Fruit fly (Drosophila melanogaster) whole organism, embryonic: Measurements from ENCODE around the gene Pif1A.
A peak's percentile ranks its signal among the peaks of the same experiment; 100 is the strongest.

Experiments used
- CG10267 ChIP-seq: fragments of 200-800 bp; sonication (Bioruptor generic); optimal IDR thresholded peaks from 2 replicates; lab custom pipeline; 2018; ENCODE audit warnings: missing biosample characterization, mild to moderate bottlenecking, missing genetic modification characterization, moderate library complexity
- CG10543 ChIP-seq: fragments of 200-800 bp; sonication (Bioruptor generic); optimal IDR thresholded peaks from 3 replicates; lab custom pipeline; 2017; ENCODE audit warnings: missing biosample characterization, mild to moderate bottlenecking, missing genetic modification characterization, moderate library complexity
- CG12104 ChIP-seq: fragments of 200-800 bp; sonication (Bioruptor generic); optimal IDR thresholded peaks from 3 replicates; lab custom pipeline; 2016; ENCODE audit warnings: missing biosample characterization, missing genetic modification characterization
- CG12236 ChIP-seq: fragments of 200-800 bp; sonication (Bioruptor generic); optimal IDR thresholded peaks from 2 replicates; lab custom pipeline; 2016; ENCODE audit warnings: missing biosample characterization, missing genetic modification characterization
- CG14667 ChIP-seq: fragments of 200-800 bp; sonication (Bioruptor generic); IDR thresholded peaks from 2 replicates; pipeline ENCODE4 v1.3.6; 2022; ENCODE audit warnings: missing biosample characterization, missing genetic modification characterization
- CG16863 ChIP-seq: fragments of 200-800 bp; sonication (Bioruptor generic); optimal IDR thresholded peaks from 3 replicates; lab custom pipeline; 2016; ENCODE audit warnings: missing biosample characterization, missing genetic modification characterization
- CG17385 ChIP-seq: fragments of 200-800 bp; sonication (Bioruptor generic); optimal IDR thresholded peaks from 3 replicates; lab custom pipeline; 2018; ENCODE audit warnings: missing biosample characterization, mild to moderate bottlenecking, missing genetic modification characterization
- CG17829 ChIP-seq: fragments of 200-800 bp; optimal IDR thresholded peaks from 2 replicates; lab custom pipeline; 2019; ENCODE audit warnings: missing biosample characterization, mild to moderate bottlenecking, missing genetic modification characterization, moderate library complexity
- CG2712 ChIP-seq: fragments of 200-800 bp; optimal IDR thresholded peaks from 3 replicates; lab custom pipeline; 2019; ENCODE audit warnings: missing biosample characterization, mild to moderate bottlenecking, missing genetic modification characterization, moderate library complexity
- CG2875 ChIP-seq: fragments of 200-800 bp; sonication (Bioruptor generic); optimal IDR thresholded peaks from 2 replicates; lab custom pipeline; 2017; ENCODE audit warnings: missing biosample characterization, mild to moderate bottlenecking, missing genetic modification characterization, missing genetic modification reagents
- CG2889 ChIP-seq: fragments of 200-800 bp; sonication (Bioruptor generic); IDR thresholded peaks from 3 replicates; pipeline ENCODE4 v1.3.6; 2022; ENCODE audit warnings: missing biosample characterization, missing genetic modification characterization
- CG31365 ChIP-seq: fragments of 200-800 bp; sonication (Bioruptor generic); optimal IDR thresholded peaks from 2 replicates; lab custom pipeline; 2018; ENCODE audit warnings: missing biosample characterization, mild to moderate bottlenecking, missing genetic modification characterization
- CG34376 ChIP-seq: fragments of 200-800 bp; sonication (Bioruptor generic); optimal IDR thresholded peaks from 2 replicates; lab custom pipeline; 2018; ENCODE audit warnings: missing biosample characterization, mild to moderate bottlenecking, missing genetic modification characterization
- CG6254 ChIP-seq: fragments of 200-800 bp; sonication (Bioruptor generic); optimal IDR thresholded peaks from 3 replicates; lab custom pipeline; 2017; ENCODE audit warnings: mild to moderate bottlenecking, missing biosample characterization, missing genetic modification reagents, missing genetic modification characterization
- CG7928 ChIP-seq: fragments of 200-800 bp; sonication (Bioruptor generic); optimal IDR thresholded peaks from 2 replicates; lab custom pipeline; 2017; ENCODE audit warnings: missing biosample characterization, mild to moderate bottlenecking, missing genetic modification characterization
- CG8765 ChIP-seq: fragments of 200-800 bp; sonication (Bioruptor generic); IDR thresholded peaks from 2 replicates; pipeline ENCODE4 v1.3.6; 2022; ENCODE audit warnings: missing biosample characterization, missing genetic modification characterization
- D19A ChIP-seq: fragments of 200-800 bp; optimal IDR thresholded peaks from 3 replicates; lab custom pipeline; 2019; ENCODE audit warnings: missing biosample characterization, mild to moderate bottlenecking, missing genetic modification characterization, moderate library complexity
- Dll ChIP-seq: fragments of 200-800 bp; sonication (Bioruptor generic); IDR thresholded peaks from 4 replicates; pipeline ENCODE4 v1.3.6; 2022; ENCODE audit warnings: missing biosample characterization, missing genetic modification characterization; ENCODE audit not compliant: partially characterized antibody
- Dp ChIP-seq: fragments of 200-800 bp; sonication (Bioruptor generic); optimal IDR thresholded peaks from 2 replicates; lab custom pipeline; 2018; ENCODE audit warnings: missing biosample characterization, mild to moderate bottlenecking, missing genetic modification characterization, moderate library complexity
- E2f2 ChIP-seq: fragments of 200-800 bp; sonication (Bioruptor generic); IDR thresholded peaks from 2 replicates; pipeline ENCODE4 v1.3.6; 2022; ENCODE audit warnings: missing biosample characterization, missing genetic modification characterization
- HLH4C ChIP-seq: fragments of 200-800 bp; sonication (Bioruptor generic); IDR thresholded peaks from 3 replicates; pipeline ENCODE4 v1.3.6; 2022; ENCODE audit warnings: missing biosample characterization, missing genetic modification characterization; ENCODE audit not compliant: partially characterized antibody
- Hr51 ChIP-seq, 2 experiments: fragments of 200-800 bp; sonication (Bioruptor generic); optimal IDR thresholded peaks; 2 replicates in 1 of 2; 3 replicates in 1 of 2; lab custom pipeline; 2016 to 2018; ENCODE audit warnings: missing biosample characterization in 2 of 2, missing genetic modification characterization in 2 of 2, mild to moderate bottlenecking in 1 of 2, moderate library complexity in 1 of 2
- Med ChIP-seq: fragments of 200-800 bp; sonication (Bioruptor generic); peaks from one replicate; lab custom pipeline; 2016; ENCODE audit warnings: missing biosample characterization, missing genetic modification characterization, mild to moderate bottlenecking, inconsistent platforms, moderate library complexity
- NK7.1 ChIP-seq: fragments of 200-800 bp; sonication (Bioruptor generic); optimal IDR thresholded peaks from 3 replicates; lab custom pipeline; 2016; ENCODE audit warnings: missing biosample characterization, missing genetic modification characterization
- Nf-YC ChIP-seq: fragments of 200-800 bp; optimal IDR thresholded peaks from 3 replicates; lab custom pipeline; 2019; ENCODE audit warnings: missing biosample characterization, mild to moderate bottlenecking, missing genetic modification characterization, moderate library complexity
- cg ChIP-seq: fragments of 200-800 bp; sonication (Bioruptor generic); optimal IDR thresholded peaks from 3 replicates; lab custom pipeline; 2019; ENCODE audit warnings: missing biosample characterization, mild to moderate bottlenecking, missing genetic modification characterization, moderate library complexity
- chinmo ChIP-seq: fragments of 200-800 bp; sonication (Bioruptor generic); IDR thresholded peaks from 4 replicates; pipeline ENCODE4 v1.3.6; 2022; ENCODE audit warnings: missing biosample characterization, missing genetic modification characterization; ENCODE audit not compliant: partially characterized antibody
- dysf ChIP-seq: fragments of 200-800 bp; sonication (Bioruptor generic); IDR thresholded peaks from 3 replicates; pipeline ENCODE4 v1.3.6; 2022; ENCODE audit warnings: missing biosample characterization, missing genetic modification characterization
- eve ChIP-seq, 2 experiments: fragments of >200 bp; optimal IDR thresholded peaks; 2 replicates each; lab custom pipeline; 2017; ENCODE audit warnings: missing biosample characterization in 2 of 2, missing genetic modification characterization in 2 of 2
- ftz-f1 ChIP-seq: fragments of 200-800 bp; sonication (Bioruptor generic); optimal IDR thresholded peaks from 2 replicates; lab custom pipeline; 2016; ENCODE audit warnings: missing biosample characterization, missing genetic modification characterization
- grau ChIP-seq: fragments of 200-800 bp; optimal IDR thresholded peaks from 3 replicates; lab custom pipeline; 2019; ENCODE audit warnings: missing biosample characterization, mild to moderate bottlenecking, missing genetic modification characterization, moderate library complexity
- gro ChIP-seq: fragments of 200-800 bp; sonication (Bioruptor generic); optimal IDR thresholded peaks from 2 replicates; lab custom pipeline; 2016; ENCODE audit warnings: missing biosample characterization, missing genetic modification characterization
- hb ChIP-seq: fragments of 200-800 bp; sonication (Bioruptor generic); IDR thresholded peaks from 3 replicates; pipeline ENCODE4 v1.3.6; 2022; ENCODE audit warnings: missing biosample characterization, missing genetic modification characterization; ENCODE audit not compliant: partially characterized antibody
- hbn ChIP-seq: fragments of 200-800 bp; sonication (Bioruptor generic); IDR thresholded peaks from 2 replicates; pipeline ENCODE4 v1.3.6; 2022; ENCODE audit warnings: missing biosample characterization, missing genetic modification characterization; ENCODE audit not compliant: partially characterized antibody
- kni ChIP-seq: fragments of 200-800 bp; sonication (Bioruptor generic); optimal IDR thresholded peaks from 3 replicates; lab custom pipeline; 2017; ENCODE audit warnings: mild to moderate bottlenecking, missing biosample characterization, missing genetic modification reagents, missing genetic modification characterization
- mirr ChIP-seq: fragments of 200-800 bp; sonication (Bioruptor generic); optimal IDR thresholded peaks from 3 replicates; lab custom pipeline; 2018; ENCODE audit warnings: missing biosample characterization, mild to moderate bottlenecking, missing genetic modification characterization
- nerfin-2 ChIP-seq: fragments of 200-800 bp; sonication (Bioruptor generic); IDR thresholded peaks from 2 replicates; pipeline ENCODE4 v1.3.6; 2022; ENCODE audit warnings: missing biosample characterization, missing genetic modification characterization; ENCODE audit not compliant: partially characterized antibody
- nom ChIP-seq: fragments of 200-800 bp; sonication (Bioruptor generic); optimal IDR thresholded peaks from 2 replicates; lab custom pipeline; 2017; ENCODE audit warnings: missing biosample characterization, missing genetic modification characterization, mild to moderate bottlenecking, moderate library complexity, missing genetic modification reagents
- p53 ChIP-seq: fragments of 200-800 bp; sonication (Bioruptor generic); optimal IDR thresholded peaks from 2 replicates; lab custom pipeline; 2016; ENCODE audit warnings: missing biosample characterization, missing genetic modification characterization
- slbo ChIP-seq: fragments of 200-800 bp; sonication (Bioruptor generic); IDR thresholded peaks from 2 replicates; pipeline ENCODE4 v1.3.6; 2022; ENCODE audit warnings: missing biosample characterization, missing genetic modification characterization
- sug ChIP-seq: fragments of 200-800 bp; optimal IDR thresholded peaks from 2 replicates; lab custom pipeline; 2019; ENCODE audit warnings: missing biosample characterization, mild to moderate bottlenecking, missing genetic modification characterization, moderate library complexity
- tup ChIP-seq: fragments of 200-800 bp; sonication (Bioruptor generic); optimal IDR thresholded peaks from 2 replicates; lab custom pipeline; 2016; ENCODE audit warnings: missing biosample characterization, mild to moderate bottlenecking, missing genetic modification characterization, moderate library complexity
- z ChIP-seq: fragments of 200-800 bp; sonication (Bioruptor generic); IDR thresholded peaks from 3 replicates; pipeline ENCODE4 v1.3.6; 2022; ENCODE audit warnings: missing biosample characterization, missing genetic modification characterization

The Pif1A gene

dm6 chr3R:8823761-8824499 lies 23.0 kb upstream of the Pif1A start, which contains the start of the genes IscU and CG8379 (continued):
- TF ChIP-seq Dll (peak; percentile 81), CG2712 (tag; lab: Kevin White, UChicago) (peak; percentile 56), CG12104 (no peak), CG6254 (GFP tag; lab: Kevin White, UChicago) (peak; percentile 12), D19A (tag; lab: Kevin White, UChicago) (peak; percentile 42), HLH4C (GFP tag; lab: Robert Waterston, UW) (peak; percentile 37; the same call in 2 of the 3 replicates), CG10267 (tag; lab: Kevin White, UChicago) (peak; percentile 52), kni (GFP tag; lab: Kevin White, UChicago) (no peak)

DNA sequence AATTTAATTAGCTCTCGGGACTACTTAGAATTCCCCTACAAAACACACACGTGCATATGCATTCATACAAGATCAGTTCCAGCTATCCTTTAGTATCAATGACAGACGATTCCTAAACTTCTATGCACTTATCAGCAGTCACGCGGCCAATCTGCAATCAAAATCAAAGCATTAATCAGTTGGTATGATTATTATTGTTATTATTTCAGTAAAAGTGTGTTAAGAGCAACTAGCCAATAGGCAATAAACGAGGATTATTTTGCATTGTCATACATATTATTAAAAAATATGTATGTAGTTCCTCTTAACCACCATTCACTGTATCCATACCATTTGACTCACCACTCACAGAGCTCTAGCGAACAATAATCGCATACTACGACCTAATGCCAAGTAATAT lies 21.9 kb upstream of the Pif1A start:
- peak; percentile 36 for TF ChIP-seq Med (GFP tag; lab: Kevin White, UChicago)
- TF ChIP-seq hb (GFP tag; lab: Robert Waterston, UW) = no peak

DNA sequence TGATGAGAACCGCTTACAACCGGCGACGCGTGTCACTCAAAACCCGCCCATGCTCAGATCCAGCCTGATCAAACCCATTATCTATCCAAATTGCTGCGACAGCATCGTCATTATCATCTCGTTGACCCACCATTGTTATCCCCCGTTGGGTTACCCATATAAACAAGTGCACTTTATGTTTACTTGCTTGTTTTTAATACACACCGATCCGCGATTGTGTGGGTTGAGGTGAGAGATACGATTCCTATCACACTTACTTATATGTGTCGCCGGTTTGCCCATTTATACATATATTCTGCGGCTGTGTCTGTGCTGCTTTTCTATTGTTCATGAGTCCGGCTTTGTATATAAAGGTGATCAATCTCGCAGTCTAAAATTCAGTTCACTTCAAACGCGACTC lies 20.6 kb upstream of the Pif1A start, which contains the start of gene CG8369:
Gene CG8369, plus strand, starts transcription at position 386 of the 400 bp plus-strand sequence.
- no peak for TF ChIP-seq CG7928 (GFP tag; lab: Kevin White, UChicago)
- peak; percentile 17 for TF ChIP-seq CG10543 (GFP tag; lab: Kevin White, UChicago)
- 0 out of 2 replicates have a peak, but pooled peaks have one; percentile 22 for TF ChIP-seq E2f2 (GFP tag; lab: Robert Waterston, UW)
- TF ChIP-seq Med (GFP tag; lab: Kevin White, UChicago) = peak; percentile 15
- peak; percentile 48 for TF ChIP-seq cg (GFP tag; lab: Kevin White, UChicago)
- TF ChIP-seq gro (GFP tag; lab: Kevin White, UChicago) = no peak
- peak; percentile 2 for TF ChIP-seq sug
- TF ChIP-seq chinmo (GFP tag; lab: Robert Waterston, UW) = peak; percentile 48; the same call in 1 of the 4 replicates
- no peak for TF ChIP-seq CG2875 (GFP tag; lab: Kevin White, UChicago)
- no peak for TF ChIP-seq slbo (GFP tag; lab: Robert Waterston, UW)
- TF ChIP-seq CG31365 = no peak
- no peak for TF ChIP-seq nom (GFP tag; lab: Kevin White, UChicago)
- TF ChIP-seq CG34376 (GFP tag; lab: Kevin White, UChicago) = peak; percentile 54
- peak; percentile 24 for TF ChIP-seq mirr
- no peak for TF ChIP-seq CG14667 (GFP tag; lab: Robert Waterston, UW)
- TF ChIP-seq z (GFP tag; lab: Robert Waterston, UW) = no peak

dm6 chr3R:8820428-8820912 lies 19.5 kb upstream of the Pif1A start, which contains the start of gene aqz:
aqz (minus strand) TSS chr3R:8820682.
- TF ChIP-seq Hr51 (GFP tag; optimal IDR thresholded peaks at IDR 0.05; lab: Kevin White, UChicago) (peak in 1 of 2 experiments; percentile 59), CG16863 (peak; percentile 33), hbn (no peak; the same call in 1 of the 2 replicates), NK7.1 (peak; percentile 21), dysf (peak; percentile 59; the same call in 1 of the 3 replicates), CG2889 (GFP tag; lab: Robert Waterston, UW) (peak; percentile 39; the same call in 1 of the 3 replicates), tup (no peak), nerfin-2 (GFP tag; lab: Robert Waterston, UW) (peak; percentile 43; the same call in 1 of the 2 replicates), eve (GFP tag; optimal IDR thresholded peaks at IDR 0.05; lab: Kevin White, UChicago) (no peak), CG17385 (GFP tag; lab: Kevin White, UChicago) (peak; percentile 73), p53 (GFP tag; lab: Kevin White, UChicago) (peak; percentile 41), grau (tag; lab: Kevin White, UChicago) (peak; percentile 55), CG17829 (tag; lab: Kevin White, UChicago) (peak; percentile 77), CG12236 (GFP tag; lab: Kevin White, UChicago) (peak; percentile 21), Dp (GFP tag; lab: Kevin White, UChicago) (peak; percentile 77), CG8765 (peak; percentile 9; the same call in 1 of the 2 replicates), ftz-f1 (GFP tag; lab: Kevin White, UChicago) (peak; percentile 77), Nf-YC (tag; lab: Kevin White, UChicago) (peak; percentile 72)
